1 fruit fly cellular context compared by ENCODE assay signal in the genomic region with DNA sequence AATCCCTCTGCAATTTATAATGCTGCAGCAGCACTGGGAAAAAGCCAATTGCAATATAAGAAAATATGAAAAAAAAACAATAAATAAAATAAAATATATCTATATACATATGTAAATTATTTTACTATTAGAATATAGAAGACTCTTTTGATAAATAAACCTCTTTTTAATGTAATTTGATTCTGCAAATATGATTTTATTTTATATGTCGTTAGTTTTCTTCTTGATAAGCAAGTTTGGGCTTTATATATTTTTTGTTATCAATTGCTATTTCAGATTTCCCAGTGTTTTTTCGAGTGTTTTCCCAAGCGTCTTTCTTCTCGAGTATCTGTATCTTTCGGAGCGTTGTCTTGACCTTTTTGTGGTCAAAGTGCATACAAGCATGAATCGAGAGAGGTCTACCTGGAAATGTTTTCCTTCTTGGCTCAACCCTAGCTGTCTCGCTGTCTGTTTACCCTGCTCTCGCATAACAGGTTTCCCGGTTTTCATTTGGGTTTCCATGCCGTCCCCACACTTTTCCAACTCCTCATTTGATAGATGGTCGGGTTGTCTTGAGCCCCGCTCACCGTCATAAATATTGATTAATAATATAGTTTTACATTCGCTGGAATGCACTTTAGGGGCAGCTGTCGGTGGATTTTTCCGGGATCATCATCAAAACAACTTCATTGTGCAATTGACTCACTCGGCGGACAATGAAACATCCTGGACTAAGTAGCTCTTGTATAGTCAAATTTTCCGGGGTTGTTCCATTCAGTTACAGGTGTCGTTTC.
TF ChIP-seq lines count a peak whose summit lies in the region.

No protein-coding gene starts in this region.

TF ChIP-seq in whole organism, embryonic, 481 proteins besides CTCF, POLR2A, EP300 and RAD21 (continued from another document and continues in another):
- TF ChIP-seq CG31388 (GFP tag; optimal IDR thresholded peaks at IDR 0.05; lab: Kevin White, UChicago): no peak
- TF ChIP-seq CG4730 (GFP tag; IDR thresholded peaks at IDR 0.05; lab: Robert Waterston, UW): no peak
- no peak for TF ChIP-seq Fer2 (tag; optimal IDR thresholded peaks at IDR 0.05; lab: Kevin White, UChicago)
- TF ChIP-seq tap (tag; optimal IDR thresholded peaks at IDR 0.05; lab: Kevin White, UChicago): no peak
- TF ChIP-seq NfI (GFP tag; optimal IDR thresholded peaks at IDR 0.05; lab: Kevin White, UChicago): no peak
- no peak for TF ChIP-seq Rfx (GFP tag; IDR thresholded peaks at IDR 0.05; lab: Robert Waterston, UW)
- no peak for TF ChIP-seq ranshi (GFP tag; IDR thresholded peaks at IDR 0.05; lab: Robert Waterston, UW)
- no peak for TF ChIP-seq CG33213 (GFP tag; optimal IDR thresholded peaks at IDR 0.05; lab: Kevin White, UChicago)
- no peak for TF ChIP-seq usp (GFP tag; optimal IDR thresholded peaks at IDR 0.05; lab: Kevin White, UChicago)
- no peak for TF ChIP-seq CG13624 (GFP tag; optimal IDR thresholded peaks at IDR 0.05; lab: Kevin White, UChicago)
- peak; percentile 72 for TF ChIP-seq CG16815 (GFP tag; optimal IDR thresholded peaks at IDR 0.05; lab: Kevin White, UChicago)
- no peak for TF ChIP-seq Taf1 (GFP tag; IDR thresholded peaks at IDR 0.05; lab: Robert Waterston, UW)
- TF ChIP-seq CG3281 (GFP tag; optimal IDR thresholded peaks at IDR 0.05; lab: Kevin White, UChicago): no peak
- peak in 1 of 3 experiments; percentile 96 for TF ChIP-seq lola (GFP tag; optimal IDR thresholded peaks at IDR 0.05; lab: Kevin White, UChicago)
- TF ChIP-seq Usf (GFP tag; optimal IDR thresholded peaks at IDR 0.05; lab: Kevin White, UChicago): peak; percentile 41
- TF ChIP-seq CG15269 (tag; optimal IDR thresholded peaks at IDR 0.05; lab: Kevin White, UChicago): no peak
- TF ChIP-seq Hr51 (GFP tag; optimal IDR thresholded peaks at IDR 0.05; lab: Kevin White, UChicago): peak in 1 of 2 experiments; percentile 53
- TF ChIP-seq cg (GFP tag; optimal IDR thresholded peaks at IDR 0.05; lab: Kevin White, UChicago): no peak
- no peak; the same call in 2 of the 3 replicates for TF ChIP-seq CG3726 (GFP tag; IDR thresholded peaks at IDR 0.05; lab: Robert Waterston, UW)
- TF ChIP-seq CG2889 (GFP tag; IDR thresholded peaks at IDR 0.05; lab: Robert Waterston, UW): no peak
- no peak for TF ChIP-seq cato (GFP tag; optimal IDR thresholded peaks at IDR 0.05; lab: Kevin White, UChicago; ENCODE audit: borderline replicate concordance)
- TF ChIP-seq ewg (GFP tag; optimal IDR thresholded peaks at IDR 0.05; lab: Kevin White, UChicago): peak; percentile 33
- TF ChIP-seq insv (GFP tag; optimal IDR thresholded peaks at IDR 0.05; lab: Kevin White, UChicago): no peak
- peak; percentile 49 for TF ChIP-seq CG6254 (GFP tag; optimal IDR thresholded peaks at IDR 0.05; lab: Kevin White, UChicago)
- TF ChIP-seq CG11398 (GFP tag; optimal IDR thresholded peaks at IDR 0.05; lab: Kevin White, UChicago): no peak
- peak; percentile 75 for TF ChIP-seq kni (GFP tag; optimal IDR thresholded peaks at IDR 0.05; lab: Kevin White, UChicago)
- no peak for TF ChIP-seq run (tag; optimal IDR thresholded peaks at IDR 0.05; lab: Kevin White, UChicago)
- no peak for TF ChIP-seq Dbx (GFP tag; IDR thresholded peaks at IDR 0.05; lab: Robert Waterston, UW)
- TF ChIP-seq scrt (GFP tag; optimal IDR thresholded peaks at IDR 0.05; lab: Kevin White, UChicago): peak; percentile 6
- peak; percentile 85 for TF ChIP-seq gcm (GFP tag; optimal IDR thresholded peaks at IDR 0.05; lab: Kevin White, UChicago)
- no peak for TF ChIP-seq wek (GFP tag; optimal IDR thresholded peaks at IDR 0.05; lab: Kevin White, UChicago)
- TF ChIP-seq ind (GFP tag; optimal IDR thresholded peaks at IDR 0.05; lab: Kevin White, UChicago): no peak
- TF ChIP-seq CG12155 (GFP tag; optimal IDR thresholded peaks at IDR 0.05; lab: Kevin White, UChicago): peak; percentile 4
- TF ChIP-seq CG14860 (GFP tag; IDR thresholded peaks at IDR 0.05; lab: Robert Waterston, UW; ENCODE audit: partially characterized antibody): no peak
- TF ChIP-seq tin (GFP tag; optimal IDR thresholded peaks at IDR 0.05; lab: Kevin White, UChicago): peak; percentile 26
- no peak for TF ChIP-seq Adf1 (GFP tag; IDR thresholded peaks at IDR 0.05; lab: Robert Waterston, UW)
- peak; percentile 72 for TF ChIP-seq nerfin-1 (tag; optimal IDR thresholded peaks at IDR 0.05; lab: Kevin White, UChicago)
- no peak for TF ChIP-seq Rx (GFP tag; IDR thresholded peaks at IDR 0.05; lab: Robert Waterston, UW)
- no peak for TF ChIP-seq Max (GFP tag; optimal IDR thresholded peaks at IDR 0.05; lab: Kevin White, UChicago)
- peak; percentile 95 for TF ChIP-seq CG10979 (tag; optimal IDR thresholded peaks at IDR 0.05; lab: Kevin White, UChicago)
- no peak for TF ChIP-seq cwo (GFP tag; optimal IDR thresholded peaks at IDR 0.05; lab: Kevin White, UChicago)
- no peak for TF ChIP-seq sr (GFP tag; IDR thresholded peaks at IDR 0.05; lab: Robert Waterston, UW)
- TF ChIP-seq al (GFP tag; IDR thresholded peaks at IDR 0.05; lab: Robert Waterston, UW): no peak
- no peak for TF ChIP-seq CG2129 (GFP tag; IDR thresholded peaks at IDR 0.05; lab: Robert Waterston, UW; ENCODE audit: partially characterized antibody)
- TF ChIP-seq zf30C (GFP tag; optimal IDR thresholded peaks at IDR 0.05; lab: Kevin White, UChicago): peak; percentile 92
- no peak for TF ChIP-seq Lpt (GFP tag; optimal IDR thresholded peaks at IDR 0.05; lab: Kevin White, UChicago)
- peak; percentile 98 for TF ChIP-seq dmrt11E (tag; optimal IDR thresholded peaks at IDR 0.05; lab: Kevin White, UChicago)
- TF ChIP-seq HmgD (GFP tag; optimal IDR thresholded peaks at IDR 0.05; lab: Kevin White, UChicago): no peak
- no peak for TF ChIP-seq ems (GFP tag; optimal IDR thresholded peaks at IDR 0.05; lab: Kevin White, UChicago)
- TF ChIP-seq eyg (GFP tag; optimal IDR thresholded peaks at IDR 0.05; lab: Kevin White, UChicago): no peak
- TF ChIP-seq Kr (GFP tag; optimal IDR thresholded peaks at IDR 0.05; lab: Kevin White, UChicago): peak; percentile 45
- TF ChIP-seq CG13287 (GFP tag; IDR thresholded peaks at IDR 0.05; lab: Robert Waterston, UW; ENCODE audit: partially characterized antibody): no peak
- peak; percentile 34 for TF ChIP-seq CG11504 (tag; optimal IDR thresholded peaks at IDR 0.05; lab: Kevin White, UChicago)
- TF ChIP-seq sob (GFP tag; IDR thresholded peaks at IDR 0.05; lab: Robert Waterston, UW): no peak
- no peak for TF ChIP-seq CG18011 (GFP tag; optimal IDR thresholded peaks at IDR 0.05; lab: Kevin White, UChicago)
- TF ChIP-seq CG18619 (GFP tag; optimal IDR thresholded peaks at IDR 0.05; lab: Kevin White, UChicago): no peak
- no peak for TF ChIP-seq sim (GFP tag; IDR thresholded peaks at IDR 0.05; lab: Robert Waterston, UW)
- no peak for TF ChIP-seq Mrtf (GFP tag; IDR thresholded peaks at IDR 0.05; lab: Robert Waterston, UW)
- no peak for TF ChIP-seq CG6654 (GFP tag; optimal IDR thresholded peaks at IDR 0.05; lab: Kevin White, UChicago)
- TF ChIP-seq CG1792 (GFP tag; optimal IDR thresholded peaks at IDR 0.05; lab: Kevin White, UChicago): no peak
- TF ChIP-seq Ets65A (GFP tag; lab: Kevin White, UChicago): no peak
- TF ChIP-seq H2.0 (GFP tag; IDR thresholded peaks at IDR 0.05; lab: Robert Waterston, UW): no peak
- no peak for TF ChIP-seq CG10147 (GFP tag; optimal IDR thresholded peaks at IDR 0.05; lab: Kevin White, UChicago)
- TF ChIP-seq lab (GFP tag; optimal IDR thresholded peaks at IDR 0.05; lab: Kevin White, UChicago): peak; percentile 24
- TF ChIP-seq CG4328 (GFP tag; optimal IDR thresholded peaks at IDR 0.05; lab: Kevin White, UChicago): no peak
- TF ChIP-seq CG5180 (GFP tag; optimal IDR thresholded peaks at IDR 0.05; lab: Kevin White, UChicago): peak; percentile 43
- no peak for TF ChIP-seq HmgZ (tag; optimal IDR thresholded peaks at IDR 0.05; lab: Kevin White, UChicago)
- TF ChIP-seq Vsx1 (GFP tag; optimal IDR thresholded peaks at IDR 0.05; lab: Kevin White, UChicago): no peak
- TF ChIP-seq Hey (tag; optimal IDR thresholded peaks at IDR 0.05; lab: Kevin White, UChicago): no peak
- TF ChIP-seq phol (tag; optimal IDR thresholded peaks at IDR 0.05; lab: Kevin White, UChicago): peak; percentile 89
- TF ChIP-seq tna (GFP tag; IDR thresholded peaks at IDR 0.05; lab: Robert Waterston, UW; ENCODE audit: partially characterized antibody): no peak
- TF ChIP-seq jumu (GFP tag; optimal IDR thresholded peaks at IDR 0.05; lab: Kevin White, UChicago): no peak
- no peak for TF ChIP-seq Optix (GFP tag; IDR thresholded peaks at IDR 0.05; lab: Robert Waterston, UW)
- peak; percentile 56 for TF ChIP-seq tio (GFP tag; optimal IDR thresholded peaks at IDR 0.05; lab: Kevin White, UChicago)
- TF ChIP-seq sc (optimal IDR thresholded peaks at IDR 0.05; lab: Kevin White, UChicago): no peak
- peak; percentile 65 for TF ChIP-seq sc (GFP tag; optimal IDR thresholded peaks at IDR 0.05; lab: Kevin White, UChicago)
- TF ChIP-seq ssp (GFP tag; IDR thresholded peaks at IDR 0.05; lab: Robert Waterston, UW): no peak; the same call in 1 of the 2 replicates
- TF ChIP-seq Ets97D (GFP tag; optimal IDR thresholded peaks at IDR 0.05; lab: Kevin White, UChicago): no peak
- TF ChIP-seq wdn (GFP tag; IDR thresholded peaks at IDR 0.05; lab: Robert Waterston, UW): no peak
- TF ChIP-seq pnt (GFP tag; optimal IDR thresholded peaks at IDR 0.05; lab: Kevin White, UChicago): no peak
- TF ChIP-seq otp (GFP tag; IDR thresholded peaks at IDR 0.05; lab: Robert Waterston, UW): no peak
- no peak for TF ChIP-seq Gug (GFP tag; IDR thresholded peaks at IDR 0.05; lab: Robert Waterston, UW)
- TF ChIP-seq CG15601 (tag; optimal IDR thresholded peaks at IDR 0.05; lab: Kevin White, UChicago): peak; percentile 59
- TF ChIP-seq nom (GFP tag; optimal IDR thresholded peaks at IDR 0.05; lab: Kevin White, UChicago): no peak
- no peak for TF ChIP-seq mam (GFP tag; optimal IDR thresholded peaks at IDR 0.05; lab: Kevin White, UChicago)
- TF ChIP-seq CG2116 (GFP tag; optimal IDR thresholded peaks at IDR 0.05; lab: Kevin White, UChicago): peak; percentile 21
- no peak for TF ChIP-seq schlank (tag; optimal IDR thresholded peaks at IDR 0.05; lab: Kevin White, UChicago)
- TF ChIP-seq CG12744 (GFP tag; optimal IDR thresholded peaks at IDR 0.05; lab: Kevin White, UChicago): no peak
- TF ChIP-seq CG18599 (GFP tag; optimal IDR thresholded peaks at IDR 0.05; lab: Kevin White, UChicago): peak; percentile 25
- TF ChIP-seq CG4404 (GFP tag; IDR thresholded peaks at IDR 0.05; lab: Robert Waterston, UW): peak; percentile 87
- TF ChIP-seq btn (GFP tag; optimal IDR thresholded peaks at IDR 0.05; lab: Kevin White, UChicago): no peak
- no peak for TF ChIP-seq Opbp (GFP tag; IDR thresholded peaks at IDR 0.05; lab: Robert Waterston, UW; ENCODE audit: partially characterized antibody)
- TF ChIP-seq CG15479 (GFP tag; optimal IDR thresholded peaks at IDR 0.05; lab: Kevin White, UChicago): peak; percentile 67
- TF ChIP-seq CG18764 (GFP tag; optimal IDR thresholded peaks at IDR 0.05; lab: Kevin White, UChicago): peak; percentile 25
- no peak for TF ChIP-seq zfh2 (GFP tag; optimal IDR thresholded peaks at IDR 0.05; lab: Kevin White, UChicago)
- no peak for TF ChIP-seq Dll (GFP tag; IDR thresholded peaks at IDR 0.05; lab: Robert Waterston, UW; ENCODE audit: partially characterized antibody)
- peak; percentile 31 for TF ChIP-seq CG8359 (GFP tag; optimal IDR thresholded peaks at IDR 0.05; lab: Kevin White, UChicago; ENCODE audit: borderline replicate concordance)
- no peak for TF ChIP-seq gsb (GFP tag; IDR thresholded peaks at IDR 0.05; lab: Robert Waterston, UW)
- no peak for TF ChIP-seq CG2120 (GFP tag; optimal IDR thresholded peaks at IDR 0.05; lab: Kevin White, UChicago)
- TF ChIP-seq Tbp (GFP tag; optimal IDR thresholded peaks at IDR 0.05; lab: Kevin White, UChicago): no peak
- no peak for TF ChIP-seq mirr (GFP tag; optimal IDR thresholded peaks at IDR 0.05; lab: Kevin White, UChicago)
- TF ChIP-seq CG14050 (GFP tag; IDR thresholded peaks at IDR 0.05; lab: Robert Waterston, UW): no peak
- no peak for TF ChIP-seq Stat92E (GFP tag; optimal IDR thresholded peaks at IDR 0.05; lab: Kevin White, UChicago)
- no peak for TF ChIP-seq disco-r (GFP tag; optimal IDR thresholded peaks at IDR 0.05; lab: Kevin White, UChicago)
- no peak for TF ChIP-seq Bdp1 (GFP tag; optimal IDR thresholded peaks at IDR 0.05; lab: Kevin White, UChicago)
- no peak for TF ChIP-seq Awh (GFP tag; IDR thresholded peaks at IDR 0.05; lab: Robert Waterston, UW)
- TF ChIP-seq CG17568 (GFP tag; optimal IDR thresholded peaks at IDR 0.05; lab: Kevin White, UChicago): no peak
- TF ChIP-seq Aef1 (GFP tag; IDR thresholded peaks at IDR 0.05; lab: Robert Waterston, UW): no peak
- TF ChIP-seq CG13894 (tag; optimal IDR thresholded peaks at IDR 0.05; lab: Kevin White, UChicago): no peak
- peak; percentile 94 for TF ChIP-seq CG18262 (tag; optimal IDR thresholded peaks at IDR 0.05; lab: Kevin White, UChicago)
- TF ChIP-seq Dad (GFP tag; optimal IDR thresholded peaks at IDR 0.05; lab: Kevin White, UChicago): no peak
- peak; percentile 88 for TF ChIP-seq Xrp1 (GFP tag; IDR thresholded peaks at IDR 0.05; lab: Robert Waterston, UW)
- peak; percentile 43; the same call in 1 of the 3 replicates for TF ChIP-seq zfh1 (GFP tag; IDR thresholded peaks at IDR 0.05; lab: Robert Waterston, UW)
- no peak for TF ChIP-seq CG8290 (GFP tag; optimal IDR thresholded peaks at IDR 0.05; lab: Kevin White, UChicago)
- TF ChIP-seq CG8290 (tag; optimal IDR thresholded peaks at IDR 0.05; lab: Kevin White, UChicago): no peak
- no peak for TF ChIP-seq gce (GFP tag; IDR thresholded peaks at IDR 0.05; lab: Robert Waterston, UW)
- TF ChIP-seq cad (GFP tag; optimal IDR thresholded peaks at IDR 0.05; lab: Kevin White, UChicago): no peak
- peak; percentile 81 for TF ChIP-seq Sox100B (GFP tag; optimal IDR thresholded peaks at IDR 0.05; lab: Kevin White, UChicago)
- TF ChIP-seq pum (GFP tag; optimal IDR thresholded peaks at IDR 0.05; lab: Kevin White, UChicago): no peak
- no peak for TF ChIP-seq CG17612 (GFP tag; IDR thresholded peaks at IDR 0.05; lab: Robert Waterston, UW)
- TF ChIP-seq CG13123 (GFP tag; optimal IDR thresholded peaks at IDR 0.05; lab: Kevin White, UChicago): no peak
- TF ChIP-seq bowl (GFP tag; IDR thresholded peaks at IDR 0.05; lab: Robert Waterston, UW): no peak
- no peak for TF ChIP-seq CG31224 (GFP tag; IDR thresholded peaks at IDR 0.05; lab: Robert Waterston, UW)
- peak; percentile 49 for TF ChIP-seq CG4820 (GFP tag; optimal IDR thresholded peaks at IDR 0.05; lab: Kevin White, UChicago)
- TF ChIP-seq BtbVII (GFP tag; optimal IDR thresholded peaks at IDR 0.05; lab: Kevin White, UChicago): no peak
- no peak for TF ChIP-seq CG3847 (GFP tag; IDR thresholded peaks at IDR 0.05; lab: Robert Waterston, UW)
- no peak for TF ChIP-seq Atf6 (GFP tag; IDR thresholded peaks at IDR 0.05; lab: Robert Waterston, UW)
- no peak for TF ChIP-seq CG10543 (GFP tag; optimal IDR thresholded peaks at IDR 0.05; lab: Kevin White, UChicago)
